Fruit fly (Drosophila melanogaster): ENCODE results near the gene CG11563.

The CG11563 gene

dm6 chr3R:31698143-31698776 is 38.6 kb upstream of the CG11563 start (continued):
- TF ChIP-seq CG9609 (GFP tag; optimal IDR thresholded peaks at IDR 0.05) (peak; percentile 1), amos (GFP tag; IDR thresholded peaks at IDR 0.05; ENCODE audit: partially characterized antibody) (no peak), dimm (GFP tag; IDR thresholded peaks at IDR 0.05) (no peak), mld (GFP tag; IDR thresholded peaks at IDR 0.05; ENCODE audit: partially characterized antibody) (no peak), CG2875 (GFP tag; optimal IDR thresholded peaks at IDR 0.05) (no peak), Drgx (GFP tag; IDR thresholded peaks at IDR 0.05) (peak; percentile 61)

DNA sequence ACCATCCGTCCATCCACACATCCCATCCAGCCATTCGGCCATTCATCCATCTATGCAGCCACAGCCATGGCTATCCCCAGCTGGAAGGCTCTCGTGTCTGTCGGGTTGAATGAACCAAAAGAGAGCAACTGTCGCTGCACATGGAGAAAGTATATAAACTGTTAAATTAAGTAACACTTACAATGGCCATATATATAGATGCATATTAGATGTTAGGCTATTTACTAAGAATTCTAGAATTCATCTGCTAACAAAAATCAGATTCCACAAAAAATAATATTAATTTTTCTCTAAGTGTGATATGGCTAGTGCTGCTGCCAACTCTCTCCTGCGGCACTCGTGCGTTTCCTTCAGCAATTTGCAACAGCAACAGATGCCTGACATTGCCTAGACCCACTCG is 36.6 kb upstream of the CG11563 start:
- TF ChIP-seq Xrp1 (GFP tag; IDR thresholded peaks at IDR 0.05) (peak; percentile 17; the same call in 1 of the 2 replicates), p53 (GFP tag; optimal IDR thresholded peaks at IDR 0.05) (no peak), Dll (GFP tag; IDR thresholded peaks at IDR 0.05; ENCODE audit: partially characterized antibody) (no peak), Nf-YA (GFP tag; IDR thresholded peaks at IDR 0.05) (no peak), nmo (GFP tag; optimal IDR thresholded peaks at IDR 0.05) (no peak), bsh (GFP tag; optimal IDR thresholded peaks at IDR 0.05) (peak in 1 of 2 experiments; percentile 68), Sry-δ (GFP tag; optimal IDR thresholded peaks at IDR 0.05) (no peak), Stat92E (GFP tag; optimal IDR thresholded peaks at IDR 0.05) (no peak), cwo (GFP tag; optimal IDR thresholded peaks at IDR 0.05) (no peak), CG16815 (GFP tag; optimal IDR thresholded peaks at IDR 0.05) (no peak), Drgx (GFP tag; IDR thresholded peaks at IDR 0.05) (peak; percentile 73), Blimp-1 (GFP tag; optimal IDR thresholded peaks at IDR 0.05) (no peak), CG15073 (GFP tag; optimal IDR thresholded peaks at IDR 0.05) (no peak), cato (GFP tag; optimal IDR thresholded peaks at IDR 0.05; ENCODE audit: borderline replicate concordance) (no peak), prd (optimal IDR thresholded peaks at IDR 0.05) (no peak), prd (GFP tag; IDR thresholded peaks at IDR 0.05) (peak; percentile 19; the same call in 1 of the 3 replicates), CG1832 (GFP tag; optimal IDR thresholded peaks at IDR 0.05) (no peak), CG4360 (GFP tag; IDR thresholded peaks at IDR 0.05) (no peak), CG2712 (tag; optimal IDR thresholded peaks at IDR 0.05) (peak; percentile 3), CG30020 (tag; optimal IDR thresholded peaks at IDR 0.05) (no peak), dysf (GFP tag; IDR thresholded peaks at IDR 0.05) (no peak), sens-2 (GFP tag; IDR thresholded peaks at IDR 0.05) (no peak), dmrt11E (tag; optimal IDR thresholded peaks at IDR 0.05) (peak; percentile 41), Med (GFP tag) (peak; percentile 10), CG16813 (GFP tag; IDR thresholded peaks at IDR 0.05; ENCODE audit: partially characterized antibody) (0 out of 3 replicates have a peak, but pooled peaks have one; percentile 2), br (optimal IDR thresholded peaks at IDR 0.05) (no peak), Abd-B (GFP tag; optimal IDR thresholded peaks at IDR 0.05) (no peak), CG3995 (GFP tag; optimal IDR thresholded peaks at IDR 0.05) (no peak)

dm6 chr3R:31701934-31702333 is 34.9 kb upstream of the CG11563 start:
- TF ChIP-seq lbe (GFP tag; optimal IDR thresholded peaks at IDR 0.05) (peak; percentile 23), unc-4 (GFP tag; IDR thresholded peaks at IDR 0.05; ENCODE audit: partially characterized antibody) (no peak), nom (GFP tag; optimal IDR thresholded peaks at IDR 0.05) (peak; percentile 41), tll (GFP tag; optimal IDR thresholded peaks at IDR 0.05) (peak in 1 of 2 experiments; percentile 41), CG7786 (GFP tag; optimal IDR thresholded peaks at IDR 0.05) (no peak), pros (GFP tag; optimal IDR thresholded peaks at IDR 0.05) (peak; percentile 32)
